Fruit fly (Drosophila melanogaster) whole organism, wandering third instar larva: Measurements from ENCODE around the gene H2.0.
A peak's percentile ranks its signal among the peaks of the same experiment; 100 is the strongest.

Experiments
- CG9705 ChIP-seq: fragments of 200-800 bp; sonication (Bioruptor generic); optimal IDR thresholded peaks from 2 replicates; lab custom pipeline; 2018; ENCODE audit warnings: missing biosample characterization, mild to moderate bottlenecking, missing genetic modification characterization
- Dfd ChIP-seq: fragments of >200 bp; optimal IDR thresholded peaks from 2 replicates; lab custom pipeline; 2017; ENCODE audit warnings: missing biosample characterization, missing genetic modification characterization
- GATAd ChIP-seq: sonication (Bioruptor generic); optimal IDR thresholded peaks from 2 replicates; lab custom pipeline; 2016; ENCODE audit warnings: missing biosample characterization, missing genetic modification characterization
- HLH106 ChIP-seq: fragments of 200-800 bp; optimal IDR thresholded peaks from 3 replicates; lab custom pipeline; 2019; ENCODE audit warnings: missing biosample characterization, mild to moderate bottlenecking, missing genetic modification characterization, moderate library complexity
- Hr78 ChIP-seq: fragments of >200 bp; optimal IDR thresholded peaks from 2 replicates; lab custom pipeline; 2017; ENCODE audit warnings: missing biosample characterization, missing genetic modification characterization
- Mio ChIP-seq: sonication (Bioruptor generic); optimal IDR thresholded peaks from 2 replicates; lab custom pipeline; 2016; ENCODE audit warnings: missing biosample characterization, missing genetic modification characterization
- OdsH ChIP-seq: fragments of 200-800 bp; sonication (Bioruptor generic); optimal IDR thresholded peaks from 2 replicates; lab custom pipeline; 2016; ENCODE audit warnings: missing biosample characterization, mild to moderate bottlenecking, missing genetic modification characterization
- Sp1 ChIP-seq: fragments of 200-800 bp; sonication (Bioruptor generic); optimal IDR thresholded peaks from 3 replicates; lab custom pipeline; 2019; ENCODE audit warnings: missing biosample characterization, mild to moderate bottlenecking, missing genetic modification characterization, moderate library complexity
- dl ChIP-seq, 2 experiments: fragments of 175-275, 200-275 bp in 1 of 2; fragments of 200-275 bp in 1 of 2; sonication (Bioruptor generic); optimal IDR thresholded peaks; lab custom pipeline; 2018; ENCODE audit warnings: mild to moderate bottlenecking in 2 of 2, missing biosample characterization in 2 of 2, missing genetic modification characterization in 2 of 2, moderate library complexity in 2 of 2; ENCODE audit not compliant: partially characterized antibody in 2 of 2, insufficient read depth in 1 of 2
- dmrt93B ChIP-seq: fragments of 200-800 bp; sonication (Bioruptor generic); optimal IDR thresholded peaks from 2 replicates; lab custom pipeline; 2018; ENCODE audit warnings: missing biosample characterization, mild to moderate bottlenecking, missing genetic modification characterization
- dsf ChIP-seq: sonication (Bioruptor generic); optimal IDR thresholded peaks from 2 replicates; lab custom pipeline; 2016; ENCODE audit warnings: missing biosample characterization, missing genetic modification characterization, borderline replicate concordance
- foxo ChIP-seq, 2 experiments: fragments of 200-800 bp; sonication (Bioruptor generic); optimal IDR thresholded peaks; 2 replicates in 1 of 2; 3 replicates in 1 of 2; lab custom pipeline; 2016 to 2017; ENCODE audit warnings: missing biosample characterization in 2 of 2, missing genetic modification characterization in 2 of 2
- usp ChIP-seq: fragments of >200 bp; optimal IDR thresholded peaks from 2 replicates; lab custom pipeline; 2017; ENCODE audit warnings: missing biosample characterization, missing genetic modification characterization

- TF ChIP-seq Mio (GFP tag; lab: Kevin White, UChicago) (no peak), foxo (GFP tag; optimal IDR thresholded peaks at IDR 0.05; lab: Kevin White, UChicago) (peak in 1 of 2 experiments; percentile 74), usp (no peak), Sp1 (GFP tag; lab: Kevin White, UChicago) (peak; percentile 70), OdsH (GFP tag; lab: Kevin White, UChicago) (peak; percentile 65), dmrt93B (GFP tag; lab: Kevin White, UChicago) (no peak), dl (GFP tag; optimal IDR thresholded peaks at IDR 0.05; lab: Kevin White, UChicago; ENCODE audit: insufficient read depth in 1 of 2, partially characterized antibody in 2 of 2) (no peak), HLH106 (tag; lab: Kevin White, UChicago) (peak; percentile 66), CG9705 (GFP tag; lab: Kevin White, UChicago) (peak; percentile 54), dsf (no peak), Dfd (GFP tag; lab: Kevin White, UChicago) (no peak), Hr78 (GFP tag; lab: Kevin White, UChicago) (no peak), GATAd (no peak)
These were observed 26.9 kb upstream of the H2.0 start, which contains the start of gene Pfas for dm6 chr2L:6045972-6046718.
